Worm (Caenorhabditis elegans): ENCODE measurements around the gene K11H12.5.

DNA sequence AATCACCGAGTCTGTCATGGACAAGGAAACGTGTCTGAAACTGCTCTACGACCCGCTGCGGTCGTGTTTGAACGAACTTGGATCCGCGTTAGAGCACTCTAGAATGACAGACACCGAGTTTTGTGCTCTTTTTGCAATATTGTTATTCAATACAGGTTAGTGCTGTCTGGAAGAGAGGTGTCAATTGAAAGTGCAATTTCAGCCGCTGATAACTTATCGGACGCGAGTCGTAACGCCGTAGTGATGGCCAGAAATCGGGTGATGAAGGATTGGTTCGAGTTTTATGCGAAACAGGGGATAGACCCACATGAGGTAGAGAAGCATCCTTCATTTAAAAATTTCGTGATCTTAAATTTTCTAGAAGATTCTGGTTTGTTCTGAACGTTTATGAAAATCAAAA, 44.5 kb upstream of the K11H12.5 start:
- TF ChIP-seq ceh-9 (tag; optimal IDR thresholded peaks at IDR 0.05) (no peak), lin-39 (tag; optimal IDR thresholded peaks at IDR 0.05) (no peak), elt-3 (tag; optimal IDR thresholded peaks at IDR 0.05) (no peak), ama-1 (optimal IDR thresholded peaks at IDR 0.05) (no peak), nhr-11 (tag; optimal IDR thresholded peaks at IDR 0.05) (no peak), ZK546.5 (tag; optimal IDR thresholded peaks at IDR 0.05) (no peak), nhr-28 (tag; optimal IDR thresholded peaks at IDR 0.05) (no peak), aly-2 (tag; optimal IDR thresholded peaks at IDR 0.05) (no peak), ceh-82 (tag; optimal IDR thresholded peaks at IDR 0.05) (no peak), snpc-4 (tag; optimal IDR thresholded peaks at IDR 0.05) (no peak), sea-2 (GFP tag; optimal IDR thresholded peaks at IDR 0.05) (no peak), R02D3.7 (tag; optimal IDR thresholded peaks at IDR 0.05) (no peak)

Data from whole organism, L3 larva.